Fruit fly (Drosophila melanogaster): ENCODE results near the gene bbx.
A peak's percentile ranks its signal among the peaks of the same experiment; 100 is the strongest.

The bbx gene

dm6 chrX:21367363-21368072 is 4.7 kb downstream of the bbx start (continued):
- TF ChIP-seq zen2 (GFP tag; IDR thresholded peaks at IDR 0.05; ENCODE audit: partially characterized antibody) (no peak), tap (tag; optimal IDR thresholded peaks at IDR 0.05) (peak; percentile 98), CG3281 (GFP tag; optimal IDR thresholded peaks at IDR 0.05) (peak; percentile 99), CG30431 (GFP tag; optimal IDR thresholded peaks at IDR 0.05) (peak; percentile 95), Hey (tag; optimal IDR thresholded peaks at IDR 0.05) (peak; percentile 90), Dp (GFP tag; optimal IDR thresholded peaks at IDR 0.05) (peak; percentile 32), Ada2b (GFP tag; IDR thresholded peaks at IDR 0.05) (peak; percentile 96), wek (GFP tag; optimal IDR thresholded peaks at IDR 0.05) (peak; percentile 84), shn (GFP tag; optimal IDR thresholded peaks at IDR 0.05) (peak; percentile 93), ERR (GFP tag; optimal IDR thresholded peaks at IDR 0.05) (peak; percentile 90), CG6683 (GFP tag; optimal IDR thresholded peaks at IDR 0.05) (peak; percentile 96), fd96Cb (tag; optimal IDR thresholded peaks at IDR 0.05) (peak; percentile 98), CG15269 (tag; optimal IDR thresholded peaks at IDR 0.05) (peak; percentile 99), Xbp1 (GFP tag; optimal IDR thresholded peaks at IDR 0.05) (peak; percentile 97), CG43689 (GFP tag; IDR thresholded peaks at IDR 0.05) (peak; percentile 93), CG10209 (GFP tag; optimal IDR thresholded peaks at IDR 0.05) (peak; percentile 98), D (optimal IDR thresholded peaks at IDR 0.05) (no peak), D (GFP tag; optimal IDR thresholded peaks at IDR 0.05) (peak; percentile 98), CG17385 (GFP tag; optimal IDR thresholded peaks at IDR 0.05) (peak; percentile 97), CG9876 (GFP tag; optimal IDR thresholded peaks at IDR 0.05) (peak; percentile 88), peb (GFP tag; IDR thresholded peaks at IDR 0.05) (peak; percentile 95), vnd (GFP tag; IDR thresholded peaks at IDR 0.05; ENCODE audit: partially characterized antibody) (no peak), CG18476 (GFP tag; optimal IDR thresholded peaks at IDR 0.05) (peak; percentile 97), Elba2 (GFP tag; optimal IDR thresholded peaks at IDR 0.05) (peak; percentile 19), CG2875 (GFP tag; optimal IDR thresholded peaks at IDR 0.05) (peak; percentile 96), onecut (GFP tag; IDR thresholded peaks at IDR 0.05) (peak; percentile 92), CG13123 (GFP tag; optimal IDR thresholded peaks at IDR 0.05) (peak; percentile 89), CG12744 (GFP tag; optimal IDR thresholded peaks at IDR 0.05) (peak; percentile 96), psq (GFP tag; optimal IDR thresholded peaks at IDR 0.05) (peak; percentile 89), CG12071 (GFP tag; optimal IDR thresholded peaks at IDR 0.05) (peak; percentile 96), CG17361 (GFP tag; IDR thresholded peaks at IDR 0.05) (peak; percentile 97), CG14965 (GFP tag; optimal IDR thresholded peaks at IDR 0.05; ENCODE audit: borderline replicate concordance) (peak; percentile 59), maf-S (GFP tag; optimal IDR thresholded peaks at IDR 0.05) (peak; percentile 95), caup (GFP tag; optimal IDR thresholded peaks at IDR 0.05; ENCODE audit: severe bottlenecking) (peak; percentile 98), CG32532 (GFP tag; IDR thresholded peaks at IDR 0.05) (peak; percentile 96), chn (GFP tag; optimal IDR thresholded peaks at IDR 0.05) (peak; percentile 96), Lim3 (GFP tag; IDR thresholded peaks at IDR 0.05) (peak; percentile 90), bowl (GFP tag; IDR thresholded peaks at IDR 0.05) (peak; percentile 91), CG3407 (GFP tag; optimal IDR thresholded peaks at IDR 0.05) (peak; percentile 95), nom (GFP tag; optimal IDR thresholded peaks at IDR 0.05) (peak; percentile 97), CG11093 (GFP tag; IDR thresholded peaks at IDR 0.05) (peak; percentile 96), CG15514 (GFP tag; optimal IDR thresholded peaks at IDR 0.05) (peak; percentile 94), Chrac-16 (GFP tag; optimal IDR thresholded peaks at IDR 0.05) (peak; percentile 97), p53 (GFP tag; optimal IDR thresholded peaks at IDR 0.05) (peak; percentile 74), CG17328 (GFP tag; IDR thresholded peaks at IDR 0.05) (peak; percentile 93), CG6654 (GFP tag; optimal IDR thresholded peaks at IDR 0.05) (peak; percentile 91), CG16863 (GFP tag; optimal IDR thresholded peaks at IDR 0.05) (peak; percentile 93), HLH3B (GFP tag; IDR thresholded peaks at IDR 0.05) (peak; percentile 96), CG30020 (tag; optimal IDR thresholded peaks at IDR 0.05) (peak; percentile 81)

Data from whole organism, embryonic.